Fruit fly (Drosophila melanogaster) whole organism, embryonic: ENCODE data around the gene Best2.

Source experiments
- Atf3 ChIP-seq: fragments of 200-800 bp; sonication (Bioruptor generic); optimal IDR thresholded peaks from 3 replicates; lab custom pipeline; 2016; ENCODE audit warnings: missing biosample characterization, missing genetic modification characterization
- CG10366 ChIP-seq: fragments of 200-800 bp; sonication (Bioruptor generic); IDR thresholded peaks from 2 replicates; pipeline ENCODE4 v1.3.6; 2022; ENCODE audit warnings: missing biosample characterization, missing genetic modification characterization
- CG10462 ChIP-seq: fragments of 200-800 bp; sonication (Bioruptor generic); optimal IDR thresholded peaks from 2 replicates; lab custom pipeline; 2016; ENCODE audit warnings: missing biosample characterization, missing genetic modification characterization
- CG11560 ChIP-seq: fragments of 200-800 bp; sonication (Bioruptor generic); IDR thresholded peaks from 3 replicates; pipeline ENCODE4 v1.3.6; 2022; ENCODE audit warnings: missing biosample characterization, missing genetic modification characterization
- CG12104 ChIP-seq: fragments of 200-800 bp; sonication (Bioruptor generic); optimal IDR thresholded peaks from 3 replicates; lab custom pipeline; 2016; ENCODE audit warnings: missing biosample characterization, missing genetic modification characterization
- CG12391 ChIP-seq: fragments of 200-800 bp; sonication (Bioruptor generic); optimal IDR thresholded peaks from 3 replicates; lab custom pipeline; 2018; ENCODE audit warnings: missing biosample characterization, mild to moderate bottlenecking, missing genetic modification characterization, moderate library complexity
- CG12942 ChIP-seq: fragments of 200-800 bp; sonication (Bioruptor generic); optimal IDR thresholded peaks from 3 replicates; lab custom pipeline; 2016; ENCODE audit warnings: missing biosample characterization, missing genetic modification characterization
- CG15601 ChIP-seq: fragments of 200-800 bp; sonication (Bioruptor generic); optimal IDR thresholded peaks from 3 replicates; lab custom pipeline; 2019; ENCODE audit warnings: missing biosample characterization, mild to moderate bottlenecking, missing genetic modification characterization, moderate library complexity
- CG1792 ChIP-seq: fragments of 200-800 bp; sonication (Bioruptor generic); optimal IDR thresholded peaks from 2 replicates; lab custom pipeline; 2016; ENCODE audit warnings: missing biosample characterization, missing genetic modification characterization
- CG18764 ChIP-seq: fragments of 200-800 bp; sonication (Bioruptor generic); optimal IDR thresholded peaks from 3 replicates; lab custom pipeline; 2016; ENCODE audit warnings: missing biosample characterization, missing genetic modification characterization
- CG42726 ChIP-seq: fragments of 200-800 bp; sonication (Bioruptor generic); IDR thresholded peaks from 2 replicates; pipeline ENCODE4 v1.3.6; 2022; ENCODE audit warnings: missing biosample characterization, missing genetic modification characterization; ENCODE audit not compliant: partially characterized antibody
- CG4424 ChIP-seq: fragments of 200-800 bp; sonication (Bioruptor generic); optimal IDR thresholded peaks from 3 replicates; lab custom pipeline; 2016; ENCODE audit warnings: missing biosample characterization, missing genetic modification characterization
- CG4707 ChIP-seq: fragments of 200-800 bp; sonication (Bioruptor generic); optimal IDR thresholded peaks from 2 replicates; lab custom pipeline; 2018; ENCODE audit warnings: missing biosample characterization, mild to moderate bottlenecking, missing genetic modification characterization, moderate library complexity
- CG6765 ChIP-seq: fragments of 200-800 bp; sonication (Bioruptor generic); optimal IDR thresholded peaks from 3 replicates; lab custom pipeline; 2017; ENCODE audit warnings: missing biosample characterization, mild to moderate bottlenecking, missing genetic modification characterization
- CG6791 ChIP-seq: fragments of 200-800 bp; sonication (Bioruptor generic); IDR thresholded peaks from 3 replicates; pipeline ENCODE4 v1.3.6; 2022; ENCODE audit warnings: missing biosample characterization, missing genetic modification characterization; ENCODE audit not compliant: partially characterized antibody
- CG7271 ChIP-seq: fragments of 200-800 bp; sonication (Bioruptor generic); optimal IDR thresholded peaks from 2 replicates; lab custom pipeline; 2018; ENCODE audit warnings: missing biosample characterization, mild to moderate bottlenecking, missing genetic modification characterization, moderate library complexity
- CG7928 ChIP-seq: fragments of 200-800 bp; sonication (Bioruptor generic); optimal IDR thresholded peaks from 2 replicates; lab custom pipeline; 2017; ENCODE audit warnings: missing biosample characterization, mild to moderate bottlenecking, missing genetic modification characterization
- CG9932 ChIP-seq: fragments of 200-800 bp; sonication (Bioruptor generic); IDR thresholded peaks from 2 replicates; pipeline ENCODE4 v1.3.6; 2022; ENCODE audit warnings: missing biosample characterization, missing genetic modification characterization
- Dref ChIP-seq: fragments of 200-800 bp; sonication (Bioruptor generic); IDR thresholded peaks from 2 replicates; pipeline ENCODE4 v1.3.6; 2022; ENCODE audit warnings: missing biosample characterization, missing genetic modification characterization
- E2f2 ChIP-seq: fragments of 200-800 bp; sonication (Bioruptor generic); IDR thresholded peaks from 2 replicates; pipeline ENCODE4 v1.3.6; 2022; ENCODE audit warnings: missing biosample characterization, missing genetic modification characterization
- H15 ChIP-seq: fragments of 200-800 bp; sonication (Bioruptor generic); IDR thresholded peaks from 3 replicates; pipeline ENCODE4 v1.3.6; 2022; ENCODE audit warnings: missing biosample characterization, missing genetic modification characterization
- Lim3 ChIP-seq: fragments of 200-800 bp; sonication (Bioruptor generic); IDR thresholded peaks from 2 replicates; pipeline ENCODE4 v1.3.6; 2022; ENCODE audit warnings: missing biosample characterization, missing genetic modification characterization
- NC2α ChIP-seq: fragments of 200-800 bp; sonication (Bioruptor generic); optimal IDR thresholded peaks from 2 replicates; lab custom pipeline; 2016; ENCODE audit warnings: missing biosample characterization, missing genetic modification characterization
- Scr ChIP-seq: fragments of 200-800 bp; sonication (Bioruptor generic); IDR thresholded peaks from 2 replicates; pipeline ENCODE4 v1.3.6; 2022; ENCODE audit warnings: missing biosample characterization, missing genetic modification characterization; ENCODE audit not compliant: partially characterized antibody
- Usf ChIP-seq: fragments of 200-800 bp; sonication (Bioruptor generic); optimal IDR thresholded peaks from 2 replicates; lab custom pipeline; 2017; ENCODE audit warnings: missing genotype, missing biosample characterization, missing genetic modification characterization
- Xbp1 ChIP-seq: fragments of 200-800 bp; sonication (Bioruptor generic); optimal IDR thresholded peaks from 3 replicates; lab custom pipeline; 2016; ENCODE audit warnings: missing biosample characterization, mild to moderate bottlenecking, missing genetic modification characterization
- YL-1 ChIP-seq: fragments of 200-800 bp; sonication (Bioruptor generic); optimal IDR thresholded peaks from 3 replicates; lab custom pipeline; 2017; ENCODE audit warnings: missing biosample characterization, mild to moderate bottlenecking, missing genetic modification characterization
- aop ChIP-seq: fragments of 200-800 bp; sonication (Bioruptor generic); IDR thresholded peaks from 2 replicates; pipeline ENCODE4 v1.3.6; 2022; ENCODE audit warnings: missing biosample characterization, missing genetic modification characterization
- az2 ChIP-seq: fragments of 200-800 bp; sonication (Bioruptor generic); optimal IDR thresholded peaks from 3 replicates; lab custom pipeline; 2016; ENCODE audit warnings: missing biosample characterization, missing genetic modification characterization
- bab2 ChIP-seq: fragments of 200-800 bp; sonication (Bioruptor generic); optimal IDR thresholded peaks from 2 replicates; lab custom pipeline; 2016; ENCODE audit warnings: missing biosample characterization, missing genetic modification characterization
- cas ChIP-seq: fragments of 200-800 bp; sonication (Bioruptor generic); IDR thresholded peaks from 2 replicates; pipeline ENCODE4 v1.3.6; 2022; ENCODE audit warnings: missing biosample characterization, missing genetic modification characterization
- chn ChIP-seq: fragments of 200-800 bp; sonication (Bioruptor generic); optimal IDR thresholded peaks from 2 replicates; lab custom pipeline; 2016; ENCODE audit warnings: missing biosample characterization, missing genetic modification characterization
- croc ChIP-seq: fragments of 200-800 bp; sonication (Bioruptor generic); conservative IDR thresholded peaks from 3 replicates; pipeline ENCODE4 v1.3.6; 2022; ENCODE audit warnings: missing biosample characterization, missing genetic modification characterization
- crol ChIP-seq: fragments of 200-800 bp; sonication (Bioruptor generic); IDR thresholded peaks from 2 replicates; pipeline ENCODE4 v1.3.6; 2022; ENCODE audit warnings: missing biosample characterization, missing genetic modification characterization
- dmrt11E ChIP-seq: fragments of 200-800 bp; sonication (Bioruptor generic); optimal IDR thresholded peaks from 3 replicates; lab custom pipeline; 2018; ENCODE audit warnings: missing biosample characterization, mild to moderate bottlenecking, missing genetic modification characterization, moderate library complexity
- insv ChIP-seq, 2 experiments: fragments of 200-800 bp; sonication (Bioruptor generic); optimal IDR thresholded peaks; 3 replicates each; lab custom pipeline; 2016 to 2018; ENCODE audit warnings: missing biosample characterization in 2 of 2, missing genetic modification characterization in 2 of 2
- inv ChIP-seq: fragments of 200-800 bp; sonication (Bioruptor generic); IDR thresholded peaks from 2 replicates; pipeline ENCODE4 v1.3.6; 2022; ENCODE audit warnings: missing biosample characterization, missing genetic modification characterization; ENCODE audit not compliant: partially characterized antibody
- knrl ChIP-seq: fragments of 200-800 bp; sonication (Bioruptor generic); IDR thresholded peaks from 3 replicates; pipeline ENCODE4 v1.3.6; 2022; ENCODE audit warnings: missing biosample characterization, missing genetic modification characterization; ENCODE audit not compliant: partially characterized antibody
- lab ChIP-seq: fragments of 200-800 bp; sonication (Bioruptor generic); optimal IDR thresholded peaks from 3 replicates; lab custom pipeline; 2017; ENCODE audit warnings: missing biosample characterization, missing genetic modification characterization, mild to moderate bottlenecking, moderate library complexity, missing genetic modification reagents
- mirr ChIP-seq: fragments of 200-800 bp; sonication (Bioruptor generic); optimal IDR thresholded peaks from 3 replicates; lab custom pipeline; 2018; ENCODE audit warnings: missing biosample characterization, mild to moderate bottlenecking, missing genetic modification characterization
- onecut ChIP-seq: fragments of 200-800 bp; sonication (Bioruptor generic); IDR thresholded peaks from 2 replicates; pipeline ENCODE4 v1.3.6; 2022; ENCODE audit warnings: missing biosample characterization, missing genetic modification characterization
- pb ChIP-seq: fragments of 200-800 bp; sonication (Bioruptor generic); optimal IDR thresholded peaks from 3 replicates; lab custom pipeline; 2016; ENCODE audit warnings: missing biosample characterization, missing genetic modification characterization
- pita ChIP-seq: fragments of 200-800 bp; sonication (Bioruptor generic); optimal IDR thresholded peaks from 2 replicates; lab custom pipeline; 2017; ENCODE audit warnings: missing biosample characterization, mild to moderate bottlenecking, missing genetic modification characterization
- ranshi ChIP-seq: fragments of 200-800 bp; sonication (Bioruptor generic); IDR thresholded peaks from 2 replicates; pipeline ENCODE4 v1.3.6; 2022; ENCODE audit warnings: missing biosample characterization, missing genetic modification characterization
- sob ChIP-seq: fragments of 200-800 bp; sonication (Bioruptor generic); IDR thresholded peaks from 2 replicates; pipeline ENCODE4 v1.3.6; 2022; ENCODE audit warnings: missing biosample characterization, missing genetic modification characterization
- tap ChIP-seq: fragments of 200-800 bp; optimal IDR thresholded peaks from 3 replicates; lab custom pipeline; 2019; ENCODE audit warnings: missing biosample characterization, mild to moderate bottlenecking, missing genetic modification characterization, moderate library complexity
- toy ChIP-seq: fragments of 200-800 bp; sonication (Bioruptor generic); IDR thresholded peaks from 2 replicates; pipeline ENCODE4 v1.3.6; 2022; ENCODE audit warnings: missing biosample characterization, missing genetic modification characterization
- twi ChIP-seq: fragments of 200-800 bp; optimal IDR thresholded peaks from 2 replicates; lab custom pipeline; 2019; ENCODE audit warnings: missing biosample characterization, mild to moderate bottlenecking, missing genetic modification characterization, moderate library complexity
- z ChIP-seq: fragments of 200-800 bp; sonication (Bioruptor generic); IDR thresholded peaks from 3 replicates; pipeline ENCODE4 v1.3.6; 2022; ENCODE audit warnings: missing biosample characterization, missing genetic modification characterization

Best2 gene

DNA sequence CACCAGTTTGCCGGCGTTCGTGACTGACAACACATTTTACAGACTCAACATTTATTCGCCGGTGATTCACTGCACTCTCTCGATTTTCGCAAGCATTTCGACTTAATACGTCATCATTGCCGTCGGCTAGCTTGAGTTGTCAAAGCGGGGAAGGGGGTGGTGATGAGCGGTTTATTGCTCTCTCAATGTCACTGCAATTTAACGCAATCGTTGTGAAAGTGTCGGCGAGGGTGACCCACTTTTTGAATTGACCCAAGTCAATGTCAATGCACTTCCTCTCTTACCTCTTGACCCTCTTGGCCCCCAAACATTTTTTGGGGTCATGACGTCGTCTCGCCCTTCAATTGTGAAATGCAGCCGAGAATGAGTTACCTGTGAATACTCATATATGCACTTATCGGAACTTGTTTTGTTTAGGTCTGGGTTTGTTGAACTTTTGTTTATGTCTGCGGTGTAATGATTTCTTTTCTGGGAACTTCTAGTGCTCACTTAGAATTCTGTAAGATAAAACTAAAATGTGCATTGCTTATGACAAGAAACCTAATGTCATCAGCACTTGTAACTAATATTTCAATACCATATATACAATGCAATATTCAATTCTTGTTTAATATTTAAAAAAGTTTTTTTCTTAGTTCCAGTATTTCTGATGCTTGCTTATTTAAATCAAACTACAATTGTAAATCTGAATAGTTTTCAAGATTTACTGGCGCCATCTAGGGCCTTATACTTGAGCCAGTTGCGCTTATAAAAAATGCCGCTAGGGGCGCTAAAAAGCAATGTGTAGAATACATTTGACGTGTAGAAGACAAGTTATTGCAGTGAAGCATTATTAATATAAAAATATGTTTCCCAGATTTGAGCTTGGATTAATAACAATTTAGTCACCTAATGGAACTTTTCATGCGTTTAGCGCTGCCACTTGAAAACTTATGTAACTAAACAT lies 7.7 kb upstream of the Best2 start (continued):
- peak; percentile 22 for TF ChIP-seq Atf3
- no peak for TF ChIP-seq aop (GFP tag; lab: Robert Waterston, UW)
- TF ChIP-seq ranshi, result no peak
- no peak for TF ChIP-seq croc (GFP tag; lab: Robert Waterston, UW)
- peak; percentile 70 for TF ChIP-seq sob (GFP tag; lab: Robert Waterston, UW)
- TF ChIP-seq CG4707, result peak; percentile 7
- peak; percentile 55; the same call in 1 of the 3 replicates for TF ChIP-seq CG6791 (GFP tag; lab: Robert Waterston, UW)
- TF ChIP-seq CG12104 (GFP tag; lab: Kevin White, UChicago), result no peak
- no peak for TF ChIP-seq toy (GFP tag; lab: Robert Waterston, UW)
- no peak for TF ChIP-seq YL-1 (GFP tag; lab: Kevin White, UChicago)
- peak; percentile 45 for TF ChIP-seq bab2 (GFP tag; lab: Kevin White, UChicago)
- peak; percentile 64 for TF ChIP-seq CG9932
- no peak for TF ChIP-seq CG6765 (GFP tag; lab: Kevin White, UChicago)
- TF ChIP-seq H15 (GFP tag; lab: Robert Waterston, UW), result peak; percentile 69
- TF ChIP-seq twi (tag; lab: Kevin White, UChicago), result peak; percentile 16
- peak; percentile 40 for TF ChIP-seq dmrt11E (tag; lab: Kevin White, UChicago)
- no peak for TF ChIP-seq Scr (GFP tag; lab: Robert Waterston, UW)
- peak; percentile 9 for TF ChIP-seq CG15601 (tag; lab: Kevin White, UChicago)
- no peak for TF ChIP-seq mirr (GFP tag; lab: Kevin White, UChicago)
- TF ChIP-seq tap (tag; lab: Kevin White, UChicago), result no peak
- peak; percentile 51 for TF ChIP-seq az2 (GFP tag; lab: Kevin White, UChicago)
- no peak for TF ChIP-seq CG11560 (tag; lab: Robert Waterston, UW)
- TF ChIP-seq insv (GFP tag; optimal IDR thresholded peaks at IDR 0.05; lab: Kevin White, UChicago), result peak in 1 of 2 experiments; percentile 7
- peak; percentile 50 for TF ChIP-seq CG10366 (GFP tag; lab: Robert Waterston, UW)
- no peak for TF ChIP-seq Lim3 (GFP tag; lab: Robert Waterston, UW)
- peak; percentile 39 for TF ChIP-seq CG12391 (tag; lab: Kevin White, UChicago)
- TF ChIP-seq cas (GFP tag; lab: Robert Waterston, UW), result no peak
- TF ChIP-seq Xbp1 (GFP tag; lab: Kevin White, UChicago), result peak; percentile 79
- TF ChIP-seq E2f2, result peak; percentile 32
- TF ChIP-seq chn (GFP tag; lab: Kevin White, UChicago), result peak; percentile 8
- TF ChIP-seq lab (GFP tag; lab: Kevin White, UChicago), result peak; percentile 20
- TF ChIP-seq Usf (GFP tag; lab: Kevin White, UChicago), result peak; percentile 11
- no peak for TF ChIP-seq onecut (GFP tag; lab: Robert Waterston, UW)
- TF ChIP-seq inv (GFP tag; lab: Robert Waterston, UW), result no peak
- peak; percentile 29 for TF ChIP-seq CG12942 (GFP tag; lab: Kevin White, UChicago)
- peak; percentile 21 for TF ChIP-seq pita
- no peak for TF ChIP-seq CG7271 (tag; lab: Kevin White, UChicago)
- TF ChIP-seq pb (GFP tag; lab: Kevin White, UChicago), result no peak
- no peak for TF ChIP-seq z
- TF ChIP-seq CG4424 (GFP tag; lab: Kevin White, UChicago), result peak; percentile 21
- peak; percentile 2 for TF ChIP-seq NC2α (GFP tag; lab: Kevin White, UChicago)
- TF ChIP-seq CG18764, result no peak
- TF ChIP-seq CG1792 (GFP tag; lab: Kevin White, UChicago), result no peak
- TF ChIP-seq crol, result 0 out of 2 replicates have a peak, but pooled peaks have one; percentile 7
- TF ChIP-seq CG10462, result no peak
- TF ChIP-seq Dref (GFP tag; lab: Robert Waterston, UW), result no peak
- peak; percentile 54; the same call in 1 of the 3 replicates for TF ChIP-seq knrl
- no peak for TF ChIP-seq CG7928 (GFP tag; lab: Kevin White, UChicago)
- TF ChIP-seq CG42726 (GFP tag; lab: Robert Waterston, UW), result peak; percentile 66; the same call in 1 of the 2 replicates
